Worm (Caenorhabditis elegans) whole organism, late embryonic: ENCODE measurements around the gene nhr-136.

ENCODE experiments used
- ceh-14 ChIP-seq: sonication (generic microtip); optimal IDR thresholded peaks from 2 replicates; lab custom pipeline; 2016; ENCODE audit warnings: missing genotype, missing genetic modification characterization, missing compliant biosample characterization
- dmd-4 ChIP-seq: sonication (generic microtip); optimal IDR thresholded peaks from 2 replicates; lab custom pipeline; 2016; ENCODE audit warnings: borderline replicate concordance, missing genetic modification characterization, missing compliant biosample characterization
- odd-2 ChIP-seq: sonication (generic microtip); optimal IDR thresholded peaks from 2 replicates; lab custom pipeline; 2017; ENCODE audit warnings: antibody characterized with exemption, mild to moderate bottlenecking, missing genetic modification characterization, missing compliant biosample characterization

DNA sequence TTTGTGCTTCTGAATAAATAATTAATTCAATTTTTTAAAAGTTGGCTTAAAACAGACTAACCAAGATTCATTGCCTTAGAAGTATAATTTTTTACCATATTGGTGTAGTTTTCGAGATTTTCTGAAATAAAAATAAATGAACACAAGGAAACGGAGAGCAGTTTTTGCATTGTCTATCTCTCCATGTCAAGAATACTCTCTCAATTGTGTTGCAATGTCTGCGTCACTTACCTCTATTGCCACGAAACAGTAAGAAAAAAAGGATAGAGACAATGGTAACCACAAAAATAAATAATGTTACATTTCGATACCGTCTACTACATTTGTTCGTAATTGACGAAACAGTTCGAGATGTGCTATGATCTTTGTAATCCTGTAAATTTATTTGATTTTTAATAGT, 24.0 kb upstream of the nhr-136 start, which contains the start of gene R07B7.10:
- TF ChIP-seq dmd-4 (no peak), ceh-14 (no peak), odd-2 (tag; lab: Kevin White, UChicago) (no peak)
